Fruit fly (Drosophila melanogaster): Measurements from ENCODE around the gene Trp1.

The Trp1 gene

dm6 chr2L:10009800-10010658 is 848 bp downstream of the Trp1 start (continued):
- peak; percentile 95 for TF ChIP-seq CG17829 (tag; optimal IDR thresholded peaks at IDR 0.05)
- no peak for TF ChIP-seq Hr78 (GFP tag; optimal IDR thresholded peaks at IDR 0.05)
- TF ChIP-seq CG8478 (optimal IDR thresholded peaks at IDR 0.05) = no peak
- peak; percentile 92 for TF ChIP-seq bowl (GFP tag; IDR thresholded peaks at IDR 0.05)
- TF ChIP-seq sisA (GFP tag; IDR thresholded peaks at IDR 0.05) = peak; percentile 97
- TF ChIP-seq ATbp (GFP tag; optimal IDR thresholded peaks at IDR 0.05) = peak; percentile 94
- peak; percentile 9; the same call in 1 of the 2 replicates for TF ChIP-seq bbx (GFP tag; IDR thresholded peaks at IDR 0.05; ENCODE audit: partially characterized antibody)
- peak; percentile 96 to 98 for TF ChIP-seq Pdp1 (GFP tag; optimal IDR thresholded peaks at IDR 0.05)
- TF ChIP-seq CG15269 (tag; optimal IDR thresholded peaks at IDR 0.05) = peak; percentile 97
- TF ChIP-seq gcm2 (GFP tag; optimal IDR thresholded peaks at IDR 0.05) = peak; percentile 92
- no peak for TF ChIP-seq knrl (GFP tag; IDR thresholded peaks at IDR 0.05; ENCODE audit: partially characterized antibody)
- TF ChIP-seq wek (GFP tag; optimal IDR thresholded peaks at IDR 0.05) = peak; percentile 89
- TF ChIP-seq CG10565 (GFP tag; optimal IDR thresholded peaks at IDR 0.05) = peak; percentile 89
- peak; percentile 94 for TF ChIP-seq disco-r (GFP tag; optimal IDR thresholded peaks at IDR 0.05)
- peak; percentile 91 for TF ChIP-seq CG7357 (GFP tag; IDR thresholded peaks at IDR 0.05)
- peak; percentile 90 for TF ChIP-seq CG31365 (tag; optimal IDR thresholded peaks at IDR 0.05)
- peak; percentile 98 for TF ChIP-seq otp (GFP tag; IDR thresholded peaks at IDR 0.05)
- TF ChIP-seq Adf1 (GFP tag; IDR thresholded peaks at IDR 0.05) = peak; percentile 84
- peak; percentile 97 for TF ChIP-seq fu2 (GFP tag; optimal IDR thresholded peaks at IDR 0.05)
- peak; percentile 96 for TF ChIP-seq Dek (tag; optimal IDR thresholded peaks at IDR 0.05)
- peak; percentile 92 for TF ChIP-seq CG15601 (tag; optimal IDR thresholded peaks at IDR 0.05)
- TF ChIP-seq da (GFP tag; optimal IDR thresholded peaks at IDR 0.05) = peak; percentile 96
- peak; percentile 94 for TF ChIP-seq CG10147 (GFP tag; optimal IDR thresholded peaks at IDR 0.05)
- peak; percentile 93 for TF ChIP-seq odd (GFP tag; optimal IDR thresholded peaks at IDR 0.05)
- TF ChIP-seq Neu2 (GFP tag; optimal IDR thresholded peaks at IDR 0.05; ENCODE audit: borderline replicate concordance) = peak; percentile 80
- TF ChIP-seq CG12155 (GFP tag; optimal IDR thresholded peaks at IDR 0.05) = peak; percentile 97
- TF ChIP-seq ftz-f1 (GFP tag; optimal IDR thresholded peaks at IDR 0.05) = no peak
- TF ChIP-seq Abd-B (GFP tag; optimal IDR thresholded peaks at IDR 0.05) = peak; percentile 95
- TF ChIP-seq pan (optimal IDR thresholded peaks at IDR 0.05) = no peak
- peak in 1 of 2 experiments; percentile 98 for TF ChIP-seq pan (GFP tag; optimal IDR thresholded peaks at IDR 0.05 in 1 of 2, IDR thresholded peaks at IDR 0.05 in 1 of 2)
- peak; percentile 95 for TF ChIP-seq CG11504 (tag; optimal IDR thresholded peaks at IDR 0.05)
- peak; percentile 94 for TF ChIP-seq CG31388 (GFP tag; optimal IDR thresholded peaks at IDR 0.05)
- no peak for TF ChIP-seq yki (optimal IDR thresholded peaks at IDR 0.05)
- peak; percentile 94 for TF ChIP-seq CG1529 (GFP tag; optimal IDR thresholded peaks at IDR 0.05)
- TF ChIP-seq CG10321 (GFP tag; IDR thresholded peaks at IDR 0.05) = peak; percentile 79
- no peak; the same call in 1 of the 2 replicates for TF ChIP-seq inv (GFP tag; IDR thresholded peaks at IDR 0.05; ENCODE audit: partially characterized antibody)
- TF ChIP-seq CG17328 (GFP tag; IDR thresholded peaks at IDR 0.05) = peak; percentile 96
- TF ChIP-seq Spps (tag; optimal IDR thresholded peaks at IDR 0.05) = peak; percentile 89
- peak; percentile 98 for TF ChIP-seq HLH54F (GFP tag; optimal IDR thresholded peaks at IDR 0.05)
- peak; percentile 95 for TF ChIP-seq CG14667 (GFP tag; IDR thresholded peaks at IDR 0.05)
- peak; percentile 94 for TF ChIP-seq Fer2 (tag; optimal IDR thresholded peaks at IDR 0.05)
- TF ChIP-seq CG14050 (GFP tag; IDR thresholded peaks at IDR 0.05) = peak; percentile 94
- peak; percentile 90 for TF ChIP-seq Poxn (GFP tag; IDR thresholded peaks at IDR 0.05)
- TF ChIP-seq br (optimal IDR thresholded peaks at IDR 0.05) = no peak
- peak; percentile 97 for TF ChIP-seq CG16815 (GFP tag; optimal IDR thresholded peaks at IDR 0.05)
- peak; percentile 95 for TF ChIP-seq Oaz (GFP tag; IDR thresholded peaks at IDR 0.05)
- peak; percentile 95 for TF ChIP-seq NK7.1 (GFP tag; optimal IDR thresholded peaks at IDR 0.05)
- TF ChIP-seq CG10431 (GFP tag; optimal IDR thresholded peaks at IDR 0.05) = peak; percentile 99
- TF ChIP-seq sens (GFP tag) = peak; percentile 99
- TF ChIP-seq CG2678 (tag; optimal IDR thresholded peaks at IDR 0.05) = peak; percentile 97
